Worm (Caenorhabditis elegans) whole organism, young adult: ENCODE data around the gene aex-4.

Experiments used
- D2030.7 ChIP-seq: fragments of 200-800 bp; sonication (Bioruptor generic); IDR thresholded peaks from 2 replicates; pipeline ENCODE4 v1.3.6; 2022; ENCODE audit warnings: missing genetic modification reagents, missing genetic modification characterization, missing compliant biosample characterization
- F10E7.11 ChIP-seq: sonication (generic microtip); optimal IDR thresholded peaks from 2 replicates; lab custom pipeline; 2017; ENCODE audit warnings: mild to moderate bottlenecking, missing genetic modification characterization, moderate library complexity, missing compliant biosample characterization
- F49E8.2 ChIP-seq: sonication (generic microtip); optimal IDR thresholded peaks from 3 replicates; lab custom pipeline; 2017; ENCODE audit warnings: missing genetic modification characterization, mild to moderate bottlenecking, missing compliant biosample characterization, antibody characterized with exemption, moderate library complexity; ENCODE audit not compliant: insufficient read depth
- F57C9.4 ChIP-seq: sonication (generic microtip); optimal IDR thresholded peaks from 2 replicates; lab custom pipeline; 2017; ENCODE audit warnings: mild to moderate bottlenecking, missing genetic modification characterization, missing compliant biosample characterization
- K11D2.4 ChIP-seq: fragments of 200-800 bp; sonication (Bioruptor generic); IDR thresholded peaks from 2 replicates; pipeline ENCODE4 v1.3.6; 2022; ENCODE audit warnings: missing genetic modification reagents, missing genetic modification characterization, missing compliant biosample characterization
- K12H6.12 ChIP-seq: fragments of 200-800 bp; sonication (Bioruptor generic); optimal IDR thresholded peaks from 2 replicates; lab custom pipeline; 2018; ENCODE audit warnings: mild to moderate bottlenecking, missing genetic modification characterization, missing compliant biosample characterization
- Y53F4B.3 ChIP-seq: fragments of 200-800 bp; sonication (Bioruptor generic); IDR thresholded peaks from 2 replicates; pipeline ENCODE4 v1.3.6; 2022; ENCODE audit warnings: missing genetic modification reagents, missing genetic modification characterization, missing compliant biosample characterization
- Y56A3A.18 ChIP-seq: fragments of 200-800 bp; sonication (Bioruptor generic); IDR thresholded peaks from 2 replicates; pipeline ENCODE4 v1.3.6; 2022; ENCODE audit warnings: missing genetic modification reagents, missing genetic modification characterization, missing compliant biosample characterization
- ama-1 ChIP-seq, 3 experiments: fragments of 150-350 bp in 1 of 3; sonication (generic microtip) in 2 of 3; optimal IDR thresholded peaks; 2 replicates each; lab custom pipeline; 2014 to 2018; ENCODE audit warnings: missing biosample characterization in 2 of 3, missing genetic modification characterization in 2 of 3, missing genetic modification reagents in 2 of 3
- atf-7 ChIP-seq: sonication (generic microtip); optimal IDR thresholded peaks from 2 replicates; lab custom pipeline; 2017; ENCODE audit warnings: mild to moderate bottlenecking, missing genetic modification characterization, missing compliant biosample characterization
- athp-1 ChIP-seq: sonication (generic microtip); optimal IDR thresholded peaks from 2 replicates; lab custom pipeline; 2017; ENCODE audit warnings: mild to moderate bottlenecking, missing genetic modification characterization, missing compliant biosample characterization
- bed-1 ChIP-seq: fragments of 200-800 bp; sonication (Bioruptor generic); IDR thresholded peaks from 2 replicates; pipeline ENCODE4 v1.3.6; 2022; ENCODE audit warnings: missing genetic modification reagents, missing genetic modification characterization, missing compliant biosample characterization
- cebp-2 ChIP-seq: fragments of 200-800 bp; sonication (Bioruptor generic); IDR thresholded peaks from 2 replicates; pipeline ENCODE4 v1.3.6; 2022; ENCODE audit warnings: missing genetic modification characterization, missing compliant biosample characterization
- ceh-58 ChIP-seq: fragments of 200-800 bp; sonication (Bioruptor generic); IDR thresholded peaks from 2 replicates; pipeline ENCODE4 v1.3.6; 2022; ENCODE audit warnings: missing genetic modification characterization, missing compliant biosample characterization
- ceh-91 ChIP-seq: fragments of 200-800 bp; sonication (Bioruptor generic); IDR thresholded peaks from 2 replicates; pipeline ENCODE4 v1.3.6; 2022; ENCODE audit warnings: missing genetic modification reagents, missing genetic modification characterization, missing compliant biosample characterization
- dox-1 ChIP-seq: fragments of 200-800 bp; sonication (Bioruptor generic); IDR thresholded peaks from 2 replicates; pipeline ENCODE4 v1.3.6; 2022; ENCODE audit warnings: missing genetic modification reagents, missing genetic modification characterization, missing compliant biosample characterization
- egl-44 ChIP-seq: fragments of 200-800 bp; sonication (Bioruptor generic); IDR thresholded peaks from 2 replicates; pipeline ENCODE4 v1.3.6; 2022; ENCODE audit warnings: missing genetic modification reagents, missing genetic modification characterization, missing compliant biosample characterization
- hlh-12 ChIP-seq: sonication (generic microtip); optimal IDR thresholded peaks from 2 replicates; lab custom pipeline; 2016; ENCODE audit warnings: missing genetic modification characterization, missing compliant biosample characterization
- hmg-1.2 ChIP-seq: fragments of 200-800 bp; sonication (Bioruptor generic); IDR thresholded peaks from 2 replicates; pipeline ENCODE4 v1.3.6; 2022; ENCODE audit warnings: missing genetic modification reagents, missing genetic modification characterization, missing compliant biosample characterization
- hrde-1 ChIP-seq: sonication (generic microtip); optimal IDR thresholded peaks from 2 replicates; lab custom pipeline; 2016; ENCODE audit warnings: missing genetic modification characterization, mild to moderate bottlenecking, missing compliant biosample characterization, moderate library complexity, missing genotype, missing genetic modification reagents, borderline replicate concordance
- lin-26 ChIP-seq: fragments of 200-800 bp; sonication (Bioruptor generic); IDR thresholded peaks from 2 replicates; pipeline ENCODE4 v1.3.6; 2022; ENCODE audit warnings: missing genetic modification reagents, missing genetic modification characterization, missing compliant biosample characterization
- lsy-27 ChIP-seq: sonication (generic microtip); optimal IDR thresholded peaks from 2 replicates; lab custom pipeline; 2017; ENCODE audit warnings: missing genetic modification characterization, mild to moderate bottlenecking, missing compliant biosample characterization, antibody characterized with exemption, missing genotype, borderline replicate concordance; ENCODE audit not compliant: insufficient read depth
- madf-3 ChIP-seq: fragments of 200-800 bp; sonication (Bioruptor generic); IDR thresholded peaks from 2 replicates; pipeline ENCODE4 v1.3.6; 2022; ENCODE audit warnings: missing genetic modification reagents, missing genetic modification characterization, missing compliant biosample characterization
- mxl-1 ChIP-seq: sonication (generic microtip); optimal IDR thresholded peaks from 2 replicates; lab custom pipeline; 2016; ENCODE audit warnings: missing genetic modification characterization, missing compliant biosample characterization
- nhr-120 ChIP-seq: fragments of 200-800 bp; sonication (Bioruptor generic); IDR thresholded peaks from 2 replicates; pipeline ENCODE4 v1.3.6; 2022; ENCODE audit warnings: missing genetic modification characterization, missing compliant biosample characterization
- pbrm-1 ChIP-seq: fragments of 200-800 bp; sonication (Bioruptor generic); IDR thresholded peaks from 2 replicates; pipeline ENCODE4 v1.3.6; 2022; ENCODE audit warnings: missing genetic modification reagents, missing genetic modification characterization, missing compliant biosample characterization
- rcor-1 ChIP-seq: fragments of 200-800 bp; sonication (Bioruptor generic); IDR thresholded peaks from 2 replicates; pipeline ENCODE4 v1.3.6; 2022; ENCODE audit warnings: missing genetic modification reagents, missing genetic modification characterization, missing compliant biosample characterization
- rec-8 ChIP-seq, 2 experiments: sonication (generic microtip); optimal IDR thresholded peaks; 2 replicates each; lab custom pipeline; 2016; ENCODE audit warnings: mild to moderate bottlenecking in 2 of 2, missing genetic modification characterization in 2 of 2, missing genetic modification reagents in 2 of 2, missing genotype in 2 of 2, missing biosample characterization in 1 of 2, missing compliant biosample characterization in 1 of 2, moderate library complexity in 1 of 2
- sea-2 ChIP-seq: fragments of 200-800 bp; sonication (Bioruptor generic); IDR thresholded peaks from 2 replicates; pipeline ENCODE4 v1.3.6; 2022; ENCODE audit warnings: missing genetic modification characterization, missing compliant biosample characterization
- tbx-9 ChIP-seq: sonication (generic microtip); optimal IDR thresholded peaks from 2 replicates; lab custom pipeline; 2016; ENCODE audit warnings: borderline replicate concordance, missing genetic modification characterization, inconsistent platforms, missing compliant biosample characterization
- unc-130 ChIP-seq: sonication (generic microtip); optimal IDR thresholded peaks from 2 replicates; lab custom pipeline; 2016; ENCODE audit warnings: missing genetic modification reagents, missing genetic modification characterization, missing compliant biosample characterization
- ztf-22 ChIP-seq: fragments of 200-800 bp; sonication (Bioruptor generic); optimal IDR thresholded peaks from 2 replicates; lab custom pipeline; 2018; ENCODE audit warnings: mild to moderate bottlenecking, missing genetic modification characterization, moderate library complexity, missing compliant biosample characterization
- ztf-25 ChIP-seq: fragments of 200-800 bp; sonication (Bioruptor generic); IDR thresholded peaks from 2 replicates; pipeline ENCODE4 v1.3.6; 2022; ENCODE audit warnings: missing genetic modification reagents, missing genetic modification characterization, missing compliant biosample characterization
- ztf-3 ChIP-seq: fragments of 200-800 bp; sonication (Bioruptor generic); optimal IDR thresholded peaks from 2 replicates; lab custom pipeline; 2018; ENCODE audit warnings: mild to moderate bottlenecking, missing genetic modification characterization, missing compliant biosample characterization

aex-4 gene

DNA sequence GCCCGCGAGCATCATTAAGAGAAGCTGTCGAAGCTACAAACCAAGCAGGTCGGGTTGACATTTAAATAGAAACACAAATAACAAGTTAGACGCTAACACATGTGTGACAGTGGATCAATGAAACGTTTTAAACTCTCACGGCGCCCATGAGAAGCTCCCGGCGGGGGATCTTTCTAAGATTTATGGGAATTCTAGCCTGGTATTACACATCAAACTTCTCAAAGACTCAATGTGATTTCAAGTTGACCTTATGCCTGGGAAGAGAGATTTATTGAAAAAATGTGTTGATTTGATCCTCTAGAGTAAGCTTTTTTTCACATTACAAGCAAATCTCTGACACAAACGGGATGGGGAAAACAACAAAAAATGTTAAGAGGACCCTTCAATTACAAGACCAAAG lies 19.3 kb upstream of the aex-4 start (continued):
- no peak for TF ChIP-seq athp-1 (tag; lab: Kevin White, UChicago)

DNA sequence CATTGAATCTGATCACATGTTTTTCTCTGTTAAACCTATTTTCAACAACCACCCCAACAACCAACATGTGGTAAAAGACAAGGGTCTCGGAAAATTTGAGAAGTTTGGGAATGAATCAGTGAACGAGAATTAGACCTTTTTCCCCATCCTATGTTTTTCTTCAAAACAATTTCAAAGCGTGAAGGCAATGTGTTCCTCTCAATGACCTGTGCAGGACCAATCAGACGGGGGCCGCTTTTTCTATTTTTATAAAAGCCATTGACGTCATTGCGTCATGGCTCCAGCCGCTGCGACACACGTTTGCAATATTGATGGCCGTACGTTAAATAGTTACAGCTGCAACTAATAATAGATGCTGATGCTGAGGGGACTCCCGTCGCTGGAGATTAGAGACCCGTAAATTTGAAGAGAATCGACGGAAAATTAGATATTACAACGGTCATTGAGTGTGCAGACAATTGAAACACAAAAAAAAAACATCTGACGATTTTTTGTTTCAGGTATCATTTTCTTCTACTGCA lies 17.4 kb upstream of the aex-4 start:
- TF ChIP-seq K11D2.4 (GFP tag; lab: Robert Waterston, UW) (0 out of 2 replicates have a peak, but pooled peaks have one; percentile 13), rec-8 (tag; optimal IDR thresholded peaks at IDR 0.05; lab: Kevin White, UChicago) (no peak), K12H6.12 (tag; lab: Kevin White, UChicago) (peak; percentile 27)

DNA sequence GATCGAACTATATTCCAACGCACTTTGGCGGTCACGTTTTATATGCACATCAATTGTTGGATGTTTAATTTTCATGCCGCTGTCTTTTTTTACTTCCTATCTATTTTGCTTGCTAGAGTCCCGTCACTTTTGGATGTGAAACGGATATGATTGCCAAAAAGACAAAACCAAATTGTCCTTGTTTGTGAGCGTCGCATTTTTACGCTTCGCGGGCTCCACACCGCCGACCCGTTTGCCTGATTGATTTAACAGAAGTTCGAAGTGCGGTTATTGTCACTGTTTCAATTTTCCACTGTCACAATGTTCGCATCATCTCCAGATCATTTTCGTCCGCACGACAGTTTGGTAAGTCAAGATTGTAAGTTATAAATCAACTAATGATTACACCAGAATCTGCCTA lies 14.3 kb upstream of the aex-4 start, which contains the start of gene C01C4.2:
Gene C01C4.2 (plus strand): TSS at position 301 of the 400 bp plus-strand sequence.
- TF ChIP-seq ama-1 (optimal IDR thresholded peaks at IDR 0.05; lab: Kevin White, UChicago) (no peak), ama-1 (GFP tag; optimal IDR thresholded peaks at IDR 0.05; lab: Kevin White, UChicago) (no peak), hrde-1 (tag; lab: Kevin White, UChicago) (no peak), lsy-27 (no peak), ztf-3 (GFP tag; lab: Kevin White, UChicago) (no peak), mxl-1 (tag; lab: Kevin White, UChicago) (no peak), sea-2 (GFP tag; lab: Robert Waterston, UW) (no peak), hmg-1.2 (no peak), dox-1 (GFP tag; lab: Robert Waterston, UW) (no peak), ztf-22 (GFP tag; lab: Kevin White, UChicago) (no peak), egl-44 (GFP tag; lab: Robert Waterston, UW) (no peak), F49E8.2 (tag; lab: Kevin White, UChicago) (no peak), Y53F4B.3 (GFP tag; lab: Robert Waterston, UW) (no peak), nhr-120 (GFP tag; lab: Robert Waterston, UW) (no peak)
- TF ChIP-seq, all 124 proteins: peak for 0

DNA sequence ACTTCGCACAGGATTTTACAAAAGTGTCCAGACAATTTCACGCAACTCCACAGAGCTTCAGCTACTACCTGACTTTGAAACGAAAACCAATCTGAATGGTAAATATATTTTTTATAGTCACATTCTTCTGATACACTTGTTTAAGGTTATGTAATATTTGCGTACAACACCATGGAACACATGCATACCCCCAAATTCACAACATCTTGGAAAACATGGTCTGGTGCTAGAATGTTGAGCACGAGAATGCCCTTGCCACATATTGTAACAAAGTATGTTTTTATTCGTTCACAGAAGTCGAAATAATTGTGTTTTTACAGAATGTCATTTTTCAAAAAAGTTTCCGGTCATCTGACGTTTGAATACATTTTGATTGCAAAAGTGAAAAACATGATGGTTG lies 13.2 kb upstream of the aex-4 start:
- TF ChIP-seq ztf-22 (GFP tag; lab: Kevin White, UChicago): no peak
- TF ChIP-seq F57C9.4: no peak
- no peak for TF ChIP-seq ceh-58 (GFP tag; lab: Robert Waterston, UW)
- TF ChIP-seq cebp-2 (GFP tag; lab: Robert Waterston, UW): no peak
- TF ChIP-seq unc-130 (GFP tag; lab: Kevin White, UChicago): no peak
- no peak for TF ChIP-seq ceh-91 (GFP tag; lab: Robert Waterston, UW)
- no peak for TF ChIP-seq bed-1 (GFP tag; lab: Robert Waterston, UW)
- TF ChIP-seq sea-2 (GFP tag; lab: Robert Waterston, UW): no peak
- TF ChIP-seq madf-3: no peak
- TF ChIP-seq F10E7.11 (tag; lab: Kevin White, UChicago): no peak
- TF ChIP-seq ztf-3 (GFP tag; lab: Kevin White, UChicago): no peak
- TF ChIP-seq atf-7 (tag; lab: Kevin White, UChicago): no peak
- no peak for TF ChIP-seq hlh-12 (tag; lab: Kevin White, UChicago)
- TF ChIP-seq Y56A3A.18: no peak
- no peak for TF ChIP-seq tbx-9 (tag; lab: Kevin White, UChicago)

DNA sequence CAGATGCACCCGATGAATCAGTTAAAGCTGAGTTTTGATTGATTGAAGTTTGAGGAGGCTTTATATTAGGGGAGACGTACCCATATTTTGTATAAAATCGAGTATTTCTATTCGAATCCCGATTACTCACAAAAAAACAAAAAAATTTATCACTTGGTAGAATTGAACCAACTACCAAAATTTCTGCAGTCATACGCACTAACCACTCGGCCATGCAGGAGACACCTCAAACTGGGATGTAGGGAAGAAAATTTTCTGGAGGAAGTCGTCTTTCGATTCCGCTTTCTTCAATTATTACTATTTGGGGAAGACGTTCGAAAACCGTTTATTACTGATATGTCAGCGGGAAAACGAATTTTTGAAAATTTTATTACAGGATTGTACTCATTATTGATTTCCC lies 6.5 kb upstream of the aex-4 start:
- 0 out of 2 replicates have a peak, but pooled peaks have one; percentile 12 for TF ChIP-seq rcor-1
- peak; percentile 74; the same call in 1 of the 2 replicates for TF ChIP-seq ztf-25 (GFP tag; lab: Robert Waterston, UW)
- TF ChIP-seq lin-26 (GFP tag; lab: Robert Waterston, UW): peak; percentile 42; the same call in 1 of the 2 replicates
- TF ChIP-seq Y56A3A.18: 0 out of 2 replicates have a peak, but pooled peaks have one; percentile 17
- TF ChIP-seq D2030.7 (GFP tag; lab: Robert Waterston, UW): peak; percentile 25; the same call in 1 of the 2 replicates
- peak; percentile 56; the same call in 1 of the 2 replicates for TF ChIP-seq egl-44 (GFP tag; lab: Robert Waterston, UW)
- TF ChIP-seq pbrm-1 (GFP tag; lab: Robert Waterston, UW): 0 out of 2 replicates have a peak, but pooled peaks have one; percentile 13
